Fruit fly (Drosophila melanogaster) whole organism, embryonic: ENCODE results near the gene CG9926.
A peak's percentile ranks its signal among the peaks of the same experiment; 100 is the strongest.

Experiments
- CG10209 ChIP-seq: fragments of 200-800 bp; sonication (Bioruptor generic); optimal IDR thresholded peaks from 3 replicates; lab custom pipeline; 2017; ENCODE audit warnings: missing biosample characterization, mild to moderate bottlenecking, missing genetic modification characterization, missing genetic modification reagents
- CG11247 ChIP-seq: fragments of 200-800 bp; sonication (Bioruptor generic); IDR thresholded peaks from 2 replicates; pipeline ENCODE4 v1.3.6; 2022; ENCODE audit warnings: missing biosample characterization, missing genetic modification characterization
- CG12942 ChIP-seq: fragments of 200-800 bp; sonication (Bioruptor generic); optimal IDR thresholded peaks from 3 replicates; lab custom pipeline; 2016; ENCODE audit warnings: missing biosample characterization, missing genetic modification characterization
- CG13624 ChIP-seq: fragments of 200-800 bp; sonication (Bioruptor generic); optimal IDR thresholded peaks from 2 replicates; lab custom pipeline; 2016; ENCODE audit warnings: missing biosample characterization, missing genetic modification characterization
- CG15011 ChIP-seq: fragments of 200-800 bp; sonication (Bioruptor generic); optimal IDR thresholded peaks from 3 replicates; lab custom pipeline; 2018; ENCODE audit warnings: missing biosample characterization, mild to moderate bottlenecking, missing genetic modification characterization
- CG15479 ChIP-seq: fragments of 200-800 bp; sonication (Bioruptor generic); optimal IDR thresholded peaks from 3 replicates; lab custom pipeline; 2019; ENCODE audit warnings: missing biosample characterization, mild to moderate bottlenecking, missing genetic modification characterization, moderate library complexity
- CG1647 ChIP-seq: fragments of 200-800 bp; sonication (Bioruptor generic); optimal IDR thresholded peaks from 3 replicates; lab custom pipeline; 2016; ENCODE audit warnings: missing biosample characterization, missing genetic modification characterization
- CG17328 ChIP-seq: fragments of 200-800 bp; sonication (Bioruptor generic); IDR thresholded peaks from 2 replicates; pipeline ENCODE4 v1.3.6; 2022; ENCODE audit warnings: missing biosample characterization, missing genetic modification characterization
- CG2889 ChIP-seq: fragments of 200-800 bp; sonication (Bioruptor generic); IDR thresholded peaks from 3 replicates; pipeline ENCODE4 v1.3.6; 2022; ENCODE audit warnings: missing biosample characterization, missing genetic modification characterization
- CG31224 ChIP-seq: fragments of 200-800 bp; sonication (Bioruptor generic); IDR thresholded peaks from 2 replicates; pipeline ENCODE4 v1.3.6; 2022; ENCODE audit warnings: missing biosample characterization, missing genetic modification characterization
- CG31365 ChIP-seq: fragments of 200-800 bp; sonication (Bioruptor generic); optimal IDR thresholded peaks from 2 replicates; lab custom pipeline; 2018; ENCODE audit warnings: missing biosample characterization, mild to moderate bottlenecking, missing genetic modification characterization
- CG3163 ChIP-seq: fragments of 200-800 bp; sonication (Bioruptor generic); optimal IDR thresholded peaks from 3 replicates; lab custom pipeline; 2016; ENCODE audit warnings: missing biosample characterization, missing genetic modification characterization
- CG3281 ChIP-seq: fragments of 200-800 bp; sonication (Bioruptor generic); optimal IDR thresholded peaks from 3 replicates; lab custom pipeline; 2017; ENCODE audit warnings: missing biosample characterization, mild to moderate bottlenecking, missing genetic modification characterization
- CG3847 ChIP-seq: fragments of 200-800 bp; sonication (Bioruptor generic); IDR thresholded peaks from 2 replicates; pipeline ENCODE4 v1.3.6; 2022; ENCODE audit warnings: missing biosample characterization, missing genetic modification characterization
- CG3995 ChIP-seq: fragments of 200-800 bp; sonication (Bioruptor generic); optimal IDR thresholded peaks from 3 replicates; lab custom pipeline; 2016; ENCODE audit warnings: missing biosample characterization, missing genetic modification characterization
- CG6683 ChIP-seq: fragments of 200-800 bp; sonication (Bioruptor generic); optimal IDR thresholded peaks from 2 replicates; lab custom pipeline; 2017; ENCODE audit warnings: missing biosample characterization, mild to moderate bottlenecking, missing genetic modification characterization, missing genetic modification reagents
- CG6765 ChIP-seq: fragments of 200-800 bp; sonication (Bioruptor generic); optimal IDR thresholded peaks from 3 replicates; lab custom pipeline; 2017; ENCODE audit warnings: missing biosample characterization, mild to moderate bottlenecking, missing genetic modification characterization
- CG6854 ChIP-seq: fragments of 200-800 bp; sonication (Bioruptor generic); optimal IDR thresholded peaks from 3 replicates; lab custom pipeline; 2017; ENCODE audit warnings: missing biosample characterization, mild to moderate bottlenecking, missing genetic modification characterization
- CG7745 ChIP-seq: fragments of 200-800 bp; sonication (Bioruptor generic); optimal IDR thresholded peaks from 2 replicates; lab custom pipeline; 2018; ENCODE audit warnings: missing biosample characterization, mild to moderate bottlenecking, missing genetic modification characterization, moderate library complexity
- CG7839 ChIP-seq: fragments of 200-800 bp; sonication (Bioruptor generic); optimal IDR thresholded peaks from 3 replicates; lab custom pipeline; 2018; ENCODE audit warnings: missing biosample characterization, mild to moderate bottlenecking, missing genetic modification characterization, moderate library complexity
- CG8281 ChIP-seq: fragments of 200-800 bp; sonication (Bioruptor generic); optimal IDR thresholded peaks from 2 replicates; lab custom pipeline; 2018; ENCODE audit warnings: missing biosample characterization, mild to moderate bottlenecking, missing genetic modification characterization, moderate library complexity
- CG9215 ChIP-seq: fragments of 200-800 bp; sonication (Bioruptor generic); IDR thresholded peaks from 2 replicates; pipeline ENCODE4 v1.3.6; 2022; ENCODE audit warnings: missing biosample characterization, missing genetic modification characterization
- CkIIα-i1 ChIP-seq: fragments of 200-800 bp; sonication (Bioruptor generic); IDR thresholded peaks from 2 replicates; pipeline ENCODE4 v1.3.6; 2022; ENCODE audit warnings: missing biosample characterization, missing genetic modification characterization
- D ChIP-seq, 2 experiments: fragments of 200-800 bp in 1 of 2; fragments of >200 bp in 1 of 2; sonication (Bioruptor generic) in 1 of 2; optimal IDR thresholded peaks; 2 replicates in 1 of 2; 3 replicates in 1 of 2; lab custom pipeline; 2017; ENCODE audit warnings: mild to moderate bottlenecking in 1 of 2, missing biosample characterization in 1 of 2, missing genetic modification characterization in 1 of 2, missing genetic modification reagents in 1 of 2
- HLHmδ ChIP-seq: fragments of 200-800 bp; sonication (Bioruptor generic); optimal IDR thresholded peaks from 2 replicates; lab custom pipeline; 2018; ENCODE audit warnings: missing biosample characterization, mild to moderate bottlenecking, missing genetic modification characterization, moderate library complexity
- HmgD ChIP-seq: fragments of 200-800 bp; sonication (Bioruptor generic); optimal IDR thresholded peaks from 3 replicates; lab custom pipeline; 2016; ENCODE audit warnings: missing biosample characterization, missing genetic modification characterization
- Hmx ChIP-seq: fragments of 200-800 bp; sonication (Bioruptor generic); optimal IDR thresholded peaks from 2 replicates; lab custom pipeline; 2016; ENCODE audit warnings: missing biosample characterization, missing genetic modification characterization
- MTF-1 ChIP-seq: fragments of 200-800 bp; sonication (Bioruptor generic); optimal IDR thresholded peaks from 2 replicates; lab custom pipeline; 2018; ENCODE audit warnings: missing biosample characterization, mild to moderate bottlenecking, missing genetic modification characterization, borderline replicate concordance
- TFAM ChIP-seq: fragments of 200-800 bp; sonication (Bioruptor generic); optimal IDR thresholded peaks from 2 replicates; lab custom pipeline; 2017; ENCODE audit warnings: missing biosample characterization, missing genetic modification characterization, inconsistent platforms
- Taf1 ChIP-seq: fragments of 200-800 bp; sonication (Bioruptor generic); IDR thresholded peaks from 2 replicates; pipeline ENCODE4 v1.3.6; 2022; ENCODE audit warnings: missing biosample characterization, missing genetic modification characterization
- ase ChIP-seq: fragments of 200-800 bp; sonication (Bioruptor generic); IDR thresholded peaks from 3 replicates; pipeline ENCODE4 v1.3.6; 2022; ENCODE audit warnings: missing biosample characterization, missing genetic modification characterization
- ash1 ChIP-seq: fragments of 200-800 bp; sonication (Bioruptor generic); optimal IDR thresholded peaks from 2 replicates; lab custom pipeline; 2018; ENCODE audit warnings: missing biosample characterization, mild to moderate bottlenecking, missing genetic modification characterization
- da ChIP-seq: fragments of 200-800 bp; sonication (Bioruptor generic); optimal IDR thresholded peaks from 2 replicates; lab custom pipeline; 2016; ENCODE audit warnings: missing biosample characterization, missing genetic modification characterization
- en ChIP-seq: fragments of 200-800 bp; sonication (Bioruptor generic); optimal IDR thresholded peaks from 2 replicates; lab custom pipeline; 2016; ENCODE audit warnings: missing biosample characterization, missing genetic modification characterization
- fd102C ChIP-seq: fragments of 200-800 bp; sonication (Bioruptor generic); optimal IDR thresholded peaks from 2 replicates; lab custom pipeline; 2018; ENCODE audit warnings: missing biosample characterization, mild to moderate bottlenecking, missing genetic modification characterization, moderate library complexity
- fd3F ChIP-seq: fragments of 200-800 bp; sonication (Bioruptor generic); optimal IDR thresholded peaks from 2 replicates; lab custom pipeline; 2018; ENCODE audit warnings: missing biosample characterization, mild to moderate bottlenecking, missing genetic modification characterization, moderate library complexity
- gcm ChIP-seq: fragments of 200-800 bp; sonication (Bioruptor generic); optimal IDR thresholded peaks from 2 replicates; lab custom pipeline; 2019; ENCODE audit warnings: missing biosample characterization, mild to moderate bottlenecking, missing genetic modification characterization, moderate library complexity
- ken ChIP-seq: fragments of 200-800 bp; sonication (Bioruptor generic); IDR thresholded peaks from 3 replicates; pipeline ENCODE4 v1.3.6; 2022; ENCODE audit warnings: missing biosample characterization, missing genetic modification characterization
- maf-S ChIP-seq: fragments of 200-800 bp; sonication (Bioruptor generic); optimal IDR thresholded peaks from 2 replicates; lab custom pipeline; 2016; ENCODE audit warnings: missing biosample characterization, missing genetic modification characterization
- mam ChIP-seq: fragments of 200-800 bp; sonication (Bioruptor generic); optimal IDR thresholded peaks from 3 replicates; lab custom pipeline; 2016; ENCODE audit warnings: missing biosample characterization, missing genetic modification characterization
- nom ChIP-seq: fragments of 200-800 bp; sonication (Bioruptor generic); optimal IDR thresholded peaks from 2 replicates; lab custom pipeline; 2017; ENCODE audit warnings: missing biosample characterization, missing genetic modification characterization, mild to moderate bottlenecking, moderate library complexity, missing genetic modification reagents
- pfk ChIP-seq: fragments of 200-800 bp; sonication (Bioruptor generic); optimal IDR thresholded peaks from 2 replicates; lab custom pipeline; 2018; ENCODE audit warnings: missing biosample characterization, mild to moderate bottlenecking, missing genetic modification characterization, moderate library complexity
- pum ChIP-seq: fragments of 200-800 bp; sonication (Bioruptor generic); optimal IDR thresholded peaks from 2 replicates; lab custom pipeline; 2016; ENCODE audit warnings: missing biosample characterization, missing genetic modification characterization
- ranshi ChIP-seq: fragments of 200-800 bp; sonication (Bioruptor generic); IDR thresholded peaks from 2 replicates; pipeline ENCODE4 v1.3.6; 2022; ENCODE audit warnings: missing biosample characterization, missing genetic modification characterization
- rib ChIP-seq: fragments of 200-800 bp; sonication (Bioruptor generic); IDR thresholded peaks from 2 replicates; pipeline ENCODE4 v1.3.6; 2022; ENCODE audit warnings: missing biosample characterization, missing genetic modification characterization
- slou ChIP-seq: fragments of 200-800 bp; sonication (Bioruptor generic); optimal IDR thresholded peaks from 3 replicates; lab custom pipeline; 2016; ENCODE audit warnings: missing biosample characterization, missing genetic modification characterization
- sug ChIP-seq: fragments of 200-800 bp; optimal IDR thresholded peaks from 2 replicates; lab custom pipeline; 2019; ENCODE audit warnings: missing biosample characterization, mild to moderate bottlenecking, missing genetic modification characterization, moderate library complexity
- tna ChIP-seq: fragments of 200-800 bp; sonication (Bioruptor generic); IDR thresholded peaks from 2 replicates; pipeline ENCODE4 v1.3.6; 2022; ENCODE audit warnings: missing biosample characterization, missing genetic modification characterization; ENCODE audit not compliant: partially characterized antibody
- trem ChIP-seq: fragments of 200-800 bp; optimal IDR thresholded peaks from 3 replicates; lab custom pipeline; 2019; ENCODE audit warnings: missing biosample characterization, mild to moderate bottlenecking, missing genetic modification characterization, moderate library complexity
- wor ChIP-seq: fragments of 200-800 bp; sonication (Bioruptor generic); IDR thresholded peaks from 2 replicates; pipeline ENCODE4 v1.3.6; 2022; ENCODE audit warnings: missing biosample characterization, missing genetic modification characterization

Gene CG9926

DNA sequence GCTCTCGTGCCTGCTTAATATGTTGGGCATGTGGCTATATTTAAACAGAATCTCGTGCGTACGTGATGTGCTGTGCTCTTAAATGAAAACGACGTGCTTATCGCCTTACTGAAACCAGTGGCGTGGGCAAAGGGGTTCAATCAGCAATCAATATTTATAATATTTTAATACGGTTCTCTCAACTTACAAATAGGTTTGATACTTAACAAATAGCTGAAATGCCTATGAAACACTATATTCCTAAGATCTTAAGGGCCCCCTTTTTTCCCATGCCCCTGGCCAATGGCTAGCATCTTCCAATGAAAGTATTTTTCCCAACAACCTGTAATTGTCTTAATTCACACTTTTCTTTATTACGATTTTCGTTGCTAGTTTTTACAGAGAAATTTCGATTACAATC lies 35.3 kb downstream of the CG9926 start (continued):
- TF ChIP-seq pfk (GFP tag; lab: Kevin White, UChicago) (no peak), sug (tag; lab: Kevin White, UChicago) (peak; percentile 3), CG15011 (peak; percentile 42), ranshi (GFP tag; lab: Robert Waterston, UW) (peak; percentile 74; the same call in 1 of the 2 replicates), mam (GFP tag; lab: Kevin White, UChicago) (peak; percentile 35), CG3847 (GFP tag; lab: Robert Waterston, UW) (peak; percentile 51), pum (GFP tag; lab: Kevin White, UChicago) (peak; percentile 59), HmgD (no peak), D (optimal IDR thresholded peaks at IDR 0.05; lab: Kevin White, UChicago) (no peak), D (GFP tag; optimal IDR thresholded peaks at IDR 0.05; lab: Kevin White, UChicago) (peak; percentile 63), trem (peak; percentile 42), fd102C (GFP tag; lab: Kevin White, UChicago) (peak; percentile 46), Taf1 (peak; percentile 26; the same call in 1 of the 2 replicates), CG1647 (peak; percentile 29), Hmx (GFP tag; lab: Kevin White, UChicago) (no peak), HLHmδ (GFP tag; lab: Kevin White, UChicago) (no peak), CG8281 (peak; percentile 48), CG6683 (GFP tag; lab: Kevin White, UChicago) (no peak), CG13624 (peak; percentile 31), CG12942 (GFP tag; lab: Kevin White, UChicago) (peak; percentile 33), CG31224 (GFP tag; lab: Robert Waterston, UW) (peak; percentile 64), CG7745 (tag; lab: Kevin White, UChicago) (no peak), CkIIα-i1 (no peak), CG3281 (GFP tag; lab: Kevin White, UChicago) (peak; percentile 48), gcm (GFP tag; lab: Kevin White, UChicago) (peak; percentile 44), CG11247 (GFP tag; lab: Robert Waterston, UW) (peak; percentile 62), wor (GFP tag; lab: Robert Waterston, UW) (0 out of 2 replicates have a peak, but pooled peaks have one; percentile 14), CG31365 (tag; lab: Kevin White, UChicago) (no peak), en (GFP tag; lab: Kevin White, UChicago) (peak; percentile 36), CG2889 (GFP tag; lab: Robert Waterston, UW) (peak; percentile 41; the same call in 1 of the 3 replicates), maf-S (GFP tag; lab: Kevin White, UChicago) (no peak), CG7839 (tag; lab: Kevin White, UChicago) (peak; percentile 78), CG3163 (GFP tag; lab: Kevin White, UChicago) (no peak), CG3995 (GFP tag; lab: Kevin White, UChicago) (no peak), slou (GFP tag; lab: Kevin White, UChicago) (peak; percentile 57), CG17328 (GFP tag; lab: Robert Waterston, UW) (peak; percentile 81), fd3F (GFP tag; lab: Kevin White, UChicago) (peak; percentile 41), CG15479 (GFP tag; lab: Kevin White, UChicago) (no peak), CG10209 (GFP tag; lab: Kevin White, UChicago) (peak; percentile 53), CG9215 (GFP tag; lab: Robert Waterston, UW) (peak; percentile 47; the same call in 1 of the 2 replicates), tna (GFP tag; lab: Robert Waterston, UW) (no peak), TFAM (GFP tag; lab: Kevin White, UChicago) (no peak), CG6854 (no peak), da (no peak), nom (peak; percentile 69), MTF-1 (GFP tag; lab: Kevin White, UChicago) (peak; percentile 53), rib (GFP tag; lab: Robert Waterston, UW) (peak; percentile 58; the same call in 1 of the 2 replicates), ase (GFP tag; lab: Robert Waterston, UW) (peak; percentile 63; the same call in 2 of the 3 replicates), CG6765 (GFP tag; lab: Kevin White, UChicago) (no peak), ash1 (no peak), ken (GFP tag; lab: Robert Waterston, UW) (peak; percentile 70; the same call in 2 of the 3 replicates)
